Fruit fly (Drosophila melanogaster) whole organism, embryonic: ENCODE data around the gene CG43689.

ENCODE experiments used
- Antp ChIP-seq: fragments of 200-800 bp; sonication (Bioruptor generic); optimal IDR thresholded peaks from 3 replicates; lab custom pipeline; 2016; ENCODE audit warnings: missing biosample characterization, missing genetic modification characterization
- CG10431 ChIP-seq: fragments of 200-800 bp; sonication (Bioruptor generic); optimal IDR thresholded peaks from 3 replicates; lab custom pipeline; 2018; ENCODE audit warnings: missing biosample characterization, mild to moderate bottlenecking, missing genetic modification characterization
- CG11398 ChIP-seq: fragments of 200-800 bp; sonication (Bioruptor generic); optimal IDR thresholded peaks from 2 replicates; lab custom pipeline; 2016; ENCODE audit warnings: missing biosample characterization, missing genetic modification characterization
- CG12071 ChIP-seq: fragments of 200-800 bp; sonication (Bioruptor generic); optimal IDR thresholded peaks from 3 replicates; lab custom pipeline; 2018; ENCODE audit warnings: missing biosample characterization, mild to moderate bottlenecking, missing genetic modification characterization
- CG12236 ChIP-seq: fragments of 200-800 bp; sonication (Bioruptor generic); optimal IDR thresholded peaks from 2 replicates; lab custom pipeline; 2016; ENCODE audit warnings: missing biosample characterization, missing genetic modification characterization
- CG13296 ChIP-seq: fragments of 200-800 bp; sonication (Bioruptor generic); optimal IDR thresholded peaks from 3 replicates; lab custom pipeline; 2018; ENCODE audit warnings: missing biosample characterization, mild to moderate bottlenecking, missing genetic modification characterization
- CG13775 ChIP-seq: fragments of 200-800 bp; sonication (Bioruptor generic); optimal IDR thresholded peaks from 3 replicates; lab custom pipeline; 2017; ENCODE audit warnings: missing biosample characterization, mild to moderate bottlenecking, missing genetic modification characterization
- CG15269 ChIP-seq: fragments of 200-800 bp; sonication (Bioruptor generic); optimal IDR thresholded peaks from 2 replicates; lab custom pipeline; 2018; ENCODE audit warnings: missing biosample characterization, mild to moderate bottlenecking, missing genetic modification characterization, moderate library complexity
- CG15601 ChIP-seq: fragments of 200-800 bp; sonication (Bioruptor generic); optimal IDR thresholded peaks from 3 replicates; lab custom pipeline; 2019; ENCODE audit warnings: missing biosample characterization, mild to moderate bottlenecking, missing genetic modification characterization, moderate library complexity
- CG18262 ChIP-seq: fragments of 200-800 bp; optimal IDR thresholded peaks from 3 replicates; lab custom pipeline; 2019; ENCODE audit warnings: missing biosample characterization, mild to moderate bottlenecking, missing genetic modification characterization, moderate library complexity
- CG2678 ChIP-seq: fragments of 200-800 bp; sonication (Bioruptor generic); optimal IDR thresholded peaks from 3 replicates; lab custom pipeline; 2019; ENCODE audit warnings: missing biosample characterization, mild to moderate bottlenecking, missing genetic modification characterization, moderate library complexity
- CG31224 ChIP-seq: fragments of 200-800 bp; sonication (Bioruptor generic); IDR thresholded peaks from 2 replicates; pipeline ENCODE4 v1.3.6; 2022; ENCODE audit warnings: missing biosample characterization, missing genetic modification characterization
- CG33213 ChIP-seq: fragments of 200-800 bp; sonication (Bioruptor generic); optimal IDR thresholded peaks from 3 replicates; lab custom pipeline; 2016; ENCODE audit warnings: missing biosample characterization, missing genetic modification characterization
- CG43689 ChIP-seq: fragments of 200-800 bp; sonication (Bioruptor generic); IDR thresholded peaks from 2 replicates; pipeline ENCODE4 v1.3.6; 2022; ENCODE audit warnings: missing biosample characterization, missing genetic modification characterization
- CG4424 ChIP-seq: fragments of 200-800 bp; sonication (Bioruptor generic); optimal IDR thresholded peaks from 3 replicates; lab custom pipeline; 2016; ENCODE audit warnings: missing biosample characterization, missing genetic modification characterization
- CG6272 ChIP-seq: fragments of 200-800 bp; sonication (Bioruptor generic); IDR thresholded peaks from 2 replicates; pipeline ENCODE4 v1.3.6; 2022; ENCODE audit warnings: missing biosample characterization, missing genetic modification characterization
- CG6765 ChIP-seq: fragments of 200-800 bp; sonication (Bioruptor generic); optimal IDR thresholded peaks from 3 replicates; lab custom pipeline; 2017; ENCODE audit warnings: missing biosample characterization, mild to moderate bottlenecking, missing genetic modification characterization
- CG6854 ChIP-seq: fragments of 200-800 bp; sonication (Bioruptor generic); optimal IDR thresholded peaks from 3 replicates; lab custom pipeline; 2017; ENCODE audit warnings: missing biosample characterization, mild to moderate bottlenecking, missing genetic modification characterization
- CG7372 ChIP-seq: fragments of 200-800 bp; sonication (Bioruptor generic); IDR thresholded peaks from 2 replicates; pipeline ENCODE4 v1.3.6; 2022; ENCODE audit warnings: missing biosample characterization, missing genetic modification characterization
- CG7839 ChIP-seq: fragments of 200-800 bp; sonication (Bioruptor generic); optimal IDR thresholded peaks from 3 replicates; lab custom pipeline; 2018; ENCODE audit warnings: missing biosample characterization, mild to moderate bottlenecking, missing genetic modification characterization, moderate library complexity
- CG7987 ChIP-seq: fragments of 200-800 bp; sonication (Bioruptor generic); optimal IDR thresholded peaks from 2 replicates; lab custom pipeline; 2018; ENCODE audit warnings: missing biosample characterization, mild to moderate bottlenecking, missing genetic modification characterization, moderate library complexity
- CG8359 ChIP-seq: fragments of 200-800 bp; sonication (Bioruptor generic); optimal IDR thresholded peaks from 2 replicates; lab custom pipeline; 2017; ENCODE audit warnings: missing biosample characterization, mild to moderate bottlenecking, missing genetic modification characterization, borderline replicate concordance
- CG9437 ChIP-seq: fragments of 200-800 bp; sonication (Bioruptor generic); optimal IDR thresholded peaks from 2 replicates; lab custom pipeline; 2018; ENCODE audit warnings: missing biosample characterization, mild to moderate bottlenecking, missing genetic modification characterization
- CG9797 ChIP-seq: fragments of 200-800 bp; sonication (Bioruptor generic); optimal IDR thresholded peaks from 3 replicates; lab custom pipeline; 2018; ENCODE audit warnings: missing biosample characterization, mild to moderate bottlenecking, missing genetic modification characterization
- CTCF ChIP-seq: fragments of 200-800 bp; sonication (Bioruptor generic); optimal IDR thresholded peaks from 2 replicates; lab custom pipeline; 2017; ENCODE audit warnings: missing biosample characterization, mild to moderate bottlenecking, missing genetic modification characterization, moderate library complexity
- Dek ChIP-seq: fragments of 200-800 bp; sonication (Bioruptor generic); optimal IDR thresholded peaks from 3 replicates; lab custom pipeline; 2019; ENCODE audit warnings: missing biosample characterization, mild to moderate bottlenecking, missing genetic modification characterization, moderate library complexity
- Hmr ChIP-seq: fragments of 200-800 bp; sonication (Bioruptor generic); optimal IDR thresholded peaks from 3 replicates; lab custom pipeline; 2017; ENCODE audit warnings: mild to moderate bottlenecking, missing biosample characterization, missing genetic modification reagents, missing genetic modification characterization
- Lhr ChIP-seq: fragments of 200-800 bp; sonication (Bioruptor generic); optimal IDR thresholded peaks from 3 replicates; lab custom pipeline; 2017; ENCODE audit warnings: mild to moderate bottlenecking, missing biosample characterization, missing genetic modification reagents, missing genetic modification characterization
- Mes4 ChIP-seq: fragments of 200-800 bp; sonication (Bioruptor generic); optimal IDR thresholded peaks from 2 replicates; lab custom pipeline; 2016; ENCODE audit warnings: missing biosample characterization, missing genetic modification characterization
- Ptx1 ChIP-seq: fragments of 200-800 bp; sonication (Bioruptor generic); IDR thresholded peaks from 2 replicates; pipeline ENCODE4 v1.3.6; 2022; ENCODE audit warnings: missing biosample characterization, missing genetic modification characterization
- Scr ChIP-seq: fragments of 200-800 bp; sonication (Bioruptor generic); IDR thresholded peaks from 2 replicates; pipeline ENCODE4 v1.3.6; 2022; ENCODE audit warnings: missing biosample characterization, missing genetic modification characterization; ENCODE audit not compliant: partially characterized antibody
- Sox102F ChIP-seq: fragments of 200-800 bp; sonication (Bioruptor generic); optimal IDR thresholded peaks from 2 replicates; lab custom pipeline; 2018; ENCODE audit warnings: missing biosample characterization, mild to moderate bottlenecking, missing genetic modification characterization, moderate library complexity
- az2 ChIP-seq: fragments of 200-800 bp; sonication (Bioruptor generic); optimal IDR thresholded peaks from 3 replicates; lab custom pipeline; 2016; ENCODE audit warnings: missing biosample characterization, missing genetic modification characterization
- btn ChIP-seq: fragments of 200-800 bp; sonication (Bioruptor generic); optimal IDR thresholded peaks from 2 replicates; lab custom pipeline; 2016; ENCODE audit warnings: missing biosample characterization, missing genetic modification characterization
- dati ChIP-seq: fragments of 200-800 bp; sonication (Bioruptor generic); IDR thresholded peaks from 2 replicates; pipeline ENCODE4 v1.3.6; 2022; ENCODE audit warnings: missing biosample characterization, missing genetic modification characterization
- dimm ChIP-seq: fragments of 200-800 bp; sonication (Bioruptor generic); IDR thresholded peaks from 2 replicates; pipeline ENCODE4 v1.3.6; 2022; ENCODE audit warnings: missing biosample characterization, missing genetic modification characterization
- dmrt99B ChIP-seq: fragments of 200-800 bp; sonication (Bioruptor generic); optimal IDR thresholded peaks from 2 replicates; lab custom pipeline; 2018; ENCODE audit warnings: missing biosample characterization, mild to moderate bottlenecking, missing genetic modification characterization, moderate library complexity
- emc ChIP-seq: fragments of 200-800 bp; sonication (Bioruptor generic); optimal IDR thresholded peaks from 2 replicates; lab custom pipeline; 2016; ENCODE audit warnings: missing biosample characterization, missing genetic modification characterization
- fd64A ChIP-seq: fragments of 200-800 bp; sonication (Bioruptor generic); optimal IDR thresholded peaks from 3 replicates; lab custom pipeline; 2018; ENCODE audit warnings: missing biosample characterization, mild to moderate bottlenecking, missing genetic modification characterization
- gem ChIP-seq: fragments of 200-800 bp; sonication (Bioruptor generic); optimal IDR thresholded peaks from 2 replicates; lab custom pipeline; 2019; ENCODE audit warnings: missing biosample characterization, mild to moderate bottlenecking, missing genetic modification characterization, moderate library complexity
- gt ChIP-seq: fragments of 200-800 bp; sonication (Bioruptor generic); IDR thresholded peaks from 2 replicates; pipeline ENCODE4 v1.3.6; 2022; ENCODE audit warnings: missing biosample characterization, missing genetic modification characterization
- inv ChIP-seq: fragments of 200-800 bp; sonication (Bioruptor generic); IDR thresholded peaks from 2 replicates; pipeline ENCODE4 v1.3.6; 2022; ENCODE audit warnings: missing biosample characterization, missing genetic modification characterization; ENCODE audit not compliant: partially characterized antibody
- lmd ChIP-seq: fragments of 200-800 bp; sonication (Bioruptor generic); IDR thresholded peaks from 2 replicates; pipeline ENCODE4 v1.3.6; 2022; ENCODE audit warnings: missing biosample characterization, missing genetic modification characterization
- nau ChIP-seq: fragments of 200-800 bp; sonication (Bioruptor generic); optimal IDR thresholded peaks from 3 replicates; lab custom pipeline; 2017; ENCODE audit warnings: missing biosample characterization, mild to moderate bottlenecking, missing genetic modification characterization, missing genetic modification reagents
- peb ChIP-seq: fragments of 200-800 bp; sonication (Bioruptor generic); IDR thresholded peaks from 2 replicates; pipeline ENCODE4 v1.3.6; 2022; ENCODE audit warnings: missing biosample characterization, missing genetic modification characterization
- phol ChIP-seq: fragments of 200-800 bp; sonication (Bioruptor generic); optimal IDR thresholded peaks from 3 replicates; lab custom pipeline; 2018; ENCODE audit warnings: missing biosample characterization, mild to moderate bottlenecking, missing genetic modification characterization, moderate library complexity
- sens ChIP-seq: fragments of 200-800 bp; sonication (Bioruptor generic); peaks from one replicate; lab custom pipeline; 2016; ENCODE audit warnings: missing biosample characterization, missing genetic modification characterization
- ttk ChIP-seq: fragments of 200-800 bp; sonication (Bioruptor generic); IDR thresholded peaks from 2 replicates; pipeline ENCODE4 v2.1.2; 2022; ENCODE audit warnings: missing biosample characterization, missing genetic modification characterization
- vnd ChIP-seq: fragments of 200-800 bp; sonication (Bioruptor generic); IDR thresholded peaks from 3 replicates; pipeline ENCODE4 v1.3.6; 2022; ENCODE audit warnings: missing biosample characterization, missing genetic modification characterization; ENCODE audit not compliant: partially characterized antibody
- yki ChIP-seq: fragments of >200 bp; optimal IDR thresholded peaks from 3 replicates; lab custom pipeline; 2018

The CG43689 gene

dm6 chrX:4116834-4117736 lies 41.5 kb downstream of the CG43689 start, which contains the start of the genes tyf and Tip60 (continued):
- TF ChIP-seq CTCF (GFP tag; lab: Kevin White, UChicago) (no peak), CG18262 (tag; lab: Kevin White, UChicago) (no peak), CG10431 (GFP tag; lab: Kevin White, UChicago) (peak; percentile 4), CG7372 (GFP tag; lab: Robert Waterston, UW) (no peak), CG13775 (no peak), CG6272 (GFP tag; lab: Robert Waterston, UW) (0 out of 2 replicates have a peak, but pooled peaks have one; percentile 22), nau (GFP tag; lab: Kevin White, UChicago) (no peak), dmrt99B (tag; lab: Kevin White, UChicago) (no peak), CG11398 (GFP tag; lab: Kevin White, UChicago) (no peak), gem (tag; lab: Kevin White, UChicago) (no peak), CG9797 (GFP tag; lab: Kevin White, UChicago) (peak; percentile 36), fd64A (no peak), Dek (tag; lab: Kevin White, UChicago) (no peak), sens (GFP tag; lab: Kevin White, UChicago) (peak; percentile 78), az2 (no peak), peb (no peak), Antp (peak; percentile 42), CG31224 (GFP tag; lab: Robert Waterston, UW) (no peak), CG13296 (no peak), CG9437 (no peak), gt (no peak), Mes4 (no peak), CG6765 (GFP tag; lab: Kevin White, UChicago) (no peak), dimm (GFP tag; lab: Robert Waterston, UW) (no peak), Scr (peak; percentile 47), lmd (GFP tag; lab: Robert Waterston, UW) (peak; percentile 24; the same call in 1 of the 2 replicates), inv (GFP tag; lab: Robert Waterston, UW) (no peak; the same call in 1 of the 2 replicates), CG7839 (tag; lab: Kevin White, UChicago) (no peak), CG15601 (tag; lab: Kevin White, UChicago) (no peak), CG33213 (GFP tag; lab: Kevin White, UChicago) (no peak), CG15269 (tag; lab: Kevin White, UChicago) (no peak), CG2678 (tag; lab: Kevin White, UChicago) (no peak), CG43689 (GFP tag; lab: Robert Waterston, UW) (no peak), CG12071 (no peak), phol (peak; percentile 79), Sox102F (GFP tag; lab: Kevin White, UChicago) (no peak), Hmr (GFP tag; lab: Kevin White, UChicago) (no peak), vnd (GFP tag; lab: Robert Waterston, UW) (peak; percentile 43; the same call in 2 of the 3 replicates), CG4424 (GFP tag; lab: Kevin White, UChicago) (no peak), CG6854 (no peak), yki (lab: Kevin White, UChicago) (no peak), CG7987 (GFP tag; lab: Kevin White, UChicago) (no peak), CG8359 (no peak), emc (GFP tag; lab: Kevin White, UChicago) (no peak), Lhr (GFP tag; lab: Kevin White, UChicago) (no peak), Ptx1 (GFP tag; lab: Robert Waterston, UW) (no peak), dati (GFP tag; lab: Robert Waterston, UW) (no peak), ttk (GFP tag; lab: Robert Waterston, UW) (no peak), btn (no peak), CG12236 (no peak)
